Worm (Caenorhabditis elegans): Measurements from ENCODE around the gene F14D7.1.
A peak's percentile ranks its signal among the peaks of the same experiment; 100 is the strongest.
"Not testable (repeated sequence)": the region's sequence is repeated elsewhere in the genome, so short reads cannot be mapped to it uniquely, and the experiment has no call there.

The F14D7.1 gene

ce11 chrV:14314236-14314635 is 25.0 kb upstream of the F14D7.1 start, which contains the start of gene F47B8.1:
F47B8.1 (minus strand) TSS chrV:14314336.
- TF ChIP-seq aly-2 (tag; optimal IDR thresholded peaks at IDR 0.05) (no peak), lsy-2 (tag; optimal IDR thresholded peaks at IDR 0.05) (no peak), nhr-10 (tag; optimal IDR thresholded peaks at IDR 0.05) (no peak), nhr-25 (tag; optimal IDR thresholded peaks at IDR 0.05) (no peak)

- TF ChIP-seq unc-55 (GFP tag; optimal IDR thresholded peaks at IDR 0.05) = no peak
- no peak for TF ChIP-seq unc-39 (tag; optimal IDR thresholded peaks at IDR 0.05)
- TF ChIP-seq nhr-11 (tag; optimal IDR thresholded peaks at IDR 0.05) = no peak
- no peak for TF ChIP-seq lsy-2 (tag; optimal IDR thresholded peaks at IDR 0.05)
- no peak for TF ChIP-seq sma-9 (GFP tag; optimal IDR thresholded peaks at IDR 0.05)
- no peak for TF ChIP-seq sma-9 (tag; optimal IDR thresholded peaks at IDR 0.05)
- no peak for TF ChIP-seq elt-3 (tag; optimal IDR thresholded peaks at IDR 0.05)
- no peak for TF ChIP-seq ceh-16 (tag; optimal IDR thresholded peaks at IDR 0.05)
- no peak for TF ChIP-seq peb-1 (tag; optimal IDR thresholded peaks at IDR 0.05)
- no peak for TF ChIP-seq unc-62 (GFP tag; optimal IDR thresholded peaks at IDR 0.05)
- no peak for TF ChIP-seq crh-2 (tag; optimal IDR thresholded peaks at IDR 0.05)
- TF ChIP-seq F13H6.1 (tag; optimal IDR thresholded peaks at IDR 0.05) = no peak
- TF ChIP-seq nhr-237 (tag; optimal IDR thresholded peaks at IDR 0.05) = no peak
- no peak for TF ChIP-seq nhr-129 (tag; optimal IDR thresholded peaks at IDR 0.05)
Measured at ce11 chrV:14312695-14313094, 23.4 kb upstream of the F14D7.1 start, which contains the start of gene F14D7.8. F14D7.8 (minus strand) TSS chrV:14312795.

DNA sequence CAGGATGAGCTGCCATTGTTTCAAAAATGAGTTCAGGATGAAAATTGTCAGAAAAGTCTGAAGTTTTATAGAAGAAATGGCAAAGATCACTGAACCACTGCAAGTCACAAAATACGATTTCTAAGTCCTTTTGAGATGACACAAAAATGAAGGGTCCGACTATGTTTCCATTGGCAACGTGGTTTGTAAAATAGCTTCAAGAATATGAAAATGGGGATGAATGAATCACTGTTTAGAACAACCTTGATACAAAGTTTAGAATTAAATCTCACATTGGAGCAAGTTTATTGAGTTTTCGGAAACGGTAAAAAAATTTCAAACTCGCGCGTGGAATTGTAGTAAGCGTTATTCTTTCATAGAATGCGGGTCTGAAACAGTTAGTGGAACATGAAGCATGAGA is 21.9 kb upstream of the F14D7.1 start, which contains the start of gene ddn-3:
TSS of gene ddn-3 (minus strand) at position 101 of the 400 bp plus-strand sequence.
- TF ChIP-seq nhr-12 (tag; optimal IDR thresholded peaks at IDR 0.05) (no peak), elt-3 (tag; optimal IDR thresholded peaks at IDR 0.05) (no peak), lin-11 (tag; optimal IDR thresholded peaks at IDR 0.05) (no peak), nhr-11 (tag; optimal IDR thresholded peaks at IDR 0.05) (no peak), dmd-4 (tag; optimal IDR thresholded peaks at IDR 0.05) (no peak), nhr-25 (tag; optimal IDR thresholded peaks at IDR 0.05) (no peak), R02D3.7 (tag; optimal IDR thresholded peaks at IDR 0.05) (no peak), blmp-1 (tag; optimal IDR thresholded peaks at IDR 0.05; ENCODE audit: insufficient read depth) (no peak), nhr-129 (tag; optimal IDR thresholded peaks at IDR 0.05) (no peak), zag-1 (tag; optimal IDR thresholded peaks at IDR 0.05) (no peak), egl-27 (tag; optimal IDR thresholded peaks at IDR 0.05) (no peak), ztf-4 (tag; optimal IDR thresholded peaks at IDR 0.05) (no peak)

- TF ChIP-seq blmp-1 (tag; optimal IDR thresholded peaks at IDR 0.05; ENCODE audit: insufficient read depth); unc-55 (GFP tag; optimal IDR thresholded peaks at IDR 0.05); gmeb-1 (tag; optimal IDR thresholded peaks at IDR 0.05): not testable (repeated sequence)
Measured at ce11 chrV:14309632-14310031, 20.4 kb upstream of the F14D7.1 start, which contains the start of gene F14D7.14. F14D7.14 (plus strand) TSS chrV:14309932.

ce11 chrV:14308164-14308563 is 18.9 kb upstream of the F14D7.1 start, which contains the start of gene spig-5:
spig-5 (plus strand) TSS chrV:14308464.
- not testable (repeated sequence) for TF ChIP-seq nhr-11, nhr-25, F13H6.1 (tag; optimal IDR thresholded peaks at IDR 0.05)

DNA sequence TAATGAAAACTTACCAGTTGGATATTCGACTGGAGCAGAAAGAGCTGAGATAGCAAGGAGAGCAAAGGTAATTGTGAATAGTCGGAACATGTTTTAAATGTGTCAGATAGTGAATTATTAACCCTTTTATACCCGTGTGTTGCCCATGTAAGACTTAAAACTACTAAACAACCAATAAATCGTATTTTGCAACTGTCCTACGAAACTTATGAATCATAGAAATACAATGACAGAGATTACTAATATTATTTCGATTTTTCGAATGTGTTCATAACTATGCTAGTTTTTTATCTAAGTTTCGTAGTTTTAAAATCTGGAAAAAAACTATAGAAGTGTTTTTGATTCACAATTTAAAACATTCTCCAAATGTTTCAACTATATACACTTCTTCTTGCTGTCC is 17.5 kb upstream of the F14D7.1 start, which contains the start of gene spig-4:
TSS of gene spig-4 (minus strand) at position 101 of the 400 bp plus-strand sequence.
- not testable (repeated sequence) for TF ChIP-seq lin-11, skn-1, ceh-82 (tag; optimal IDR thresholded peaks at IDR 0.05)

ce11 chrV:14301076-14301475 is 11.8 kb upstream of the F14D7.1 start, which contains the start of gene F14D7.6:
F14D7.6 (plus strand) TSS chrV:14301413.
- TF ChIP-seq nhr-237 (tag; optimal IDR thresholded peaks at IDR 0.05) (no peak), dmd-4 (tag; optimal IDR thresholded peaks at IDR 0.05) (no peak), fos-1 (tag; optimal IDR thresholded peaks at IDR 0.05) (peak; percentile 52), lin-39 (tag; optimal IDR thresholded peaks at IDR 0.05) (no peak), lin-13 (GFP tag; optimal IDR thresholded peaks at IDR 0.05) (no peak)
